Fruit fly (Drosophila melanogaster): ENCODE measurements around the gene CG5953.

Gene CG5953

dm6 chr2L:16534174-16534835 is 1.6 kb upstream of the CG5953 start (continued):
- no peak for TF ChIP-seq Xbp1 (GFP tag; optimal IDR thresholded peaks at IDR 0.05)
- no peak for TF ChIP-seq en (GFP tag; optimal IDR thresholded peaks at IDR 0.05)
- TF ChIP-seq amos (GFP tag; IDR thresholded peaks at IDR 0.05; ENCODE audit: partially characterized antibody) = no peak
- no peak; the same call in 1 of the 2 replicates for TF ChIP-seq Awh (GFP tag; IDR thresholded peaks at IDR 0.05)
- TF ChIP-seq zen (tag; optimal IDR thresholded peaks at IDR 0.05) = no peak
- no peak for TF ChIP-seq CG11456 (GFP tag; IDR thresholded peaks at IDR 0.05)
- TF ChIP-seq wek (GFP tag; optimal IDR thresholded peaks at IDR 0.05) = peak; percentile 76
- TF ChIP-seq CG7745 (tag; optimal IDR thresholded peaks at IDR 0.05) = peak; percentile 47
- peak; percentile 30 for TF ChIP-seq CG15479 (GFP tag; optimal IDR thresholded peaks at IDR 0.05)
- TF ChIP-seq vnd (GFP tag; IDR thresholded peaks at IDR 0.05; ENCODE audit: partially characterized antibody) = no peak
- TF ChIP-seq pfk (GFP tag; optimal IDR thresholded peaks at IDR 0.05) = peak; percentile 21
- TF ChIP-seq CG18764 (GFP tag; optimal IDR thresholded peaks at IDR 0.05) = no peak
- peak; percentile 3 for TF ChIP-seq CG4854 (GFP tag; optimal IDR thresholded peaks at IDR 0.05)
- no peak; the same call in 2 of the 3 replicates for TF ChIP-seq CG34422 (GFP tag; IDR thresholded peaks at IDR 0.05)
- TF ChIP-seq Scr (GFP tag; IDR thresholded peaks at IDR 0.05; ENCODE audit: partially characterized antibody) = no peak
- no peak for TF ChIP-seq Chrac-16 (GFP tag; optimal IDR thresholded peaks at IDR 0.05)
- TF ChIP-seq Hand (GFP tag; optimal IDR thresholded peaks at IDR 0.05) = no peak
- TF ChIP-seq inv (GFP tag; IDR thresholded peaks at IDR 0.05; ENCODE audit: partially characterized antibody) = no peak
- TF ChIP-seq CG34224 (GFP tag; IDR thresholded peaks at IDR 0.05; ENCODE audit: partially characterized antibody) = no peak
- no peak for TF ChIP-seq CG4617 (GFP tag; optimal IDR thresholded peaks at IDR 0.05; ENCODE audit: borderline replicate concordance)
- peak; percentile 10 for TF ChIP-seq Spps (tag; optimal IDR thresholded peaks at IDR 0.05)
- TF ChIP-seq oc (tag; optimal IDR thresholded peaks at IDR 0.05) = no peak
- peak; percentile 81 for TF ChIP-seq abd-A (tag; optimal IDR thresholded peaks at IDR 0.05)
- no peak for TF ChIP-seq hbn (GFP tag; IDR thresholded peaks at IDR 0.05; ENCODE audit: partially characterized antibody)
- no peak for TF ChIP-seq Atf-2 (GFP tag; optimal IDR thresholded peaks at IDR 0.05)
- peak; percentile 38 for TF ChIP-seq Hmr (GFP tag; optimal IDR thresholded peaks at IDR 0.05)
- no peak for TF ChIP-seq H2.0 (GFP tag; IDR thresholded peaks at IDR 0.05)
- no peak for TF ChIP-seq Gsc (GFP tag; IDR thresholded peaks at IDR 0.05)
- no peak for TF ChIP-seq gsb (GFP tag; IDR thresholded peaks at IDR 0.05)
- no peak for TF ChIP-seq CG17612 (GFP tag; IDR thresholded peaks at IDR 0.05)
- no peak for TF ChIP-seq CG11085 (GFP tag; IDR thresholded peaks at IDR 0.05)
- no peak for TF ChIP-seq GATAe (GFP tag; conservative IDR thresholded peaks at IDR 0.05)
- TF ChIP-seq jing (GFP tag; optimal IDR thresholded peaks at IDR 0.05) = no peak
- TF ChIP-seq H15 (GFP tag; IDR thresholded peaks at IDR 0.05) = no peak
- peak; percentile 16 for TF ChIP-seq CG11504 (tag; optimal IDR thresholded peaks at IDR 0.05)
- TF ChIP-seq CG1647 (GFP tag; optimal IDR thresholded peaks at IDR 0.05) = no peak
- TF ChIP-seq CG5180 (GFP tag; optimal IDR thresholded peaks at IDR 0.05) = peak; percentile 18
- peak; percentile 3 for TF ChIP-seq Hsf (GFP tag; optimal IDR thresholded peaks at IDR 0.05)
- TF ChIP-seq bab2 (GFP tag; optimal IDR thresholded peaks at IDR 0.05) = peak; percentile 20
- no peak for TF ChIP-seq toy (GFP tag; IDR thresholded peaks at IDR 0.05)
- no peak for TF ChIP-seq CG8478 (optimal IDR thresholded peaks at IDR 0.05)
- peak; percentile 20 for TF ChIP-seq CTCF (GFP tag; optimal IDR thresholded peaks at IDR 0.05)
- no peak for TF ChIP-seq CG8388 (GFP tag; optimal IDR thresholded peaks at IDR 0.05)
- TF ChIP-seq PHDP (tag; optimal IDR thresholded peaks at IDR 0.05) = peak; percentile 33
- no peak for TF ChIP-seq NC2β (GFP tag; optimal IDR thresholded peaks at IDR 0.05)
- TF ChIP-seq Dll (GFP tag; IDR thresholded peaks at IDR 0.05; ENCODE audit: partially characterized antibody) = no peak
- TF ChIP-seq dmrt11E (tag; optimal IDR thresholded peaks at IDR 0.05) = no peak
- no peak for TF ChIP-seq CG4404 (GFP tag; IDR thresholded peaks at IDR 0.05)
- peak; percentile 77 for TF ChIP-seq CG1832 (GFP tag; optimal IDR thresholded peaks at IDR 0.05)
- TF ChIP-seq nau (GFP tag; optimal IDR thresholded peaks at IDR 0.05) = peak; percentile 76
